Worm (Caenorhabditis elegans) whole organism, L4 larva: Measurements from ENCODE around the gene fbxa-81.

Experiments
- D1046.2 ChIP-seq: fragments of 200-800 bp; sonication (Bioruptor generic); IDR thresholded peaks from 2 replicates; pipeline ENCODE4 v1.3.6; 2022; ENCODE audit warnings: missing genetic modification characterization, missing compliant biosample characterization
- F10B5.3 ChIP-seq: sonication (generic microtip); optimal IDR thresholded peaks from 2 replicates; lab custom pipeline; 2016; ENCODE audit warnings: mild to moderate bottlenecking, missing genetic modification characterization, missing compliant biosample characterization
- F49E8.2 ChIP-seq: sonication (generic microtip); optimal IDR thresholded peaks from 2 replicates; lab custom pipeline; 2016; ENCODE audit warnings: missing compliant biosample characterization, mild to moderate bottlenecking, missing genetic modification characterization, borderline replicate concordance
- Y48G9A.11 ChIP-seq: fragments of 200-800 bp; sonication (Bioruptor generic); IDR thresholded peaks from 2 replicates; pipeline ENCODE4 v1.3.6; 2022; ENCODE audit warnings: missing genetic modification reagents, missing genetic modification characterization, missing compliant biosample characterization
- ZK546.5 ChIP-seq, 2 experiments: sonication (generic microtip); optimal IDR thresholded peaks; 2 replicates each; lab custom pipeline; 2017; ENCODE audit warnings: missing biosample characterization in 2 of 2, missing genetic modification characterization in 2 of 2
- aha-1 ChIP-seq: fragments of 150-350 bp; peaks from one replicate; lab custom pipeline; 2014; ENCODE audit warnings: missing biosample characterization, missing genetic modification characterization
- attf-4 ChIP-seq: sonication (generic microtip); optimal IDR thresholded peaks from 3 replicates; lab custom pipeline; 2017; ENCODE audit warnings: missing biosample characterization, missing genetic modification characterization
- ceh-20 ChIP-seq: fragments of 200-800 bp; sonication (Bioruptor generic); IDR thresholded peaks from 2 replicates; pipeline ENCODE4 v1.3.6; 2022; ENCODE audit warnings: missing genetic modification reagents, missing genetic modification characterization, missing compliant biosample characterization
- cey-2 ChIP-seq: sonication (generic microtip); optimal IDR thresholded peaks from 3 replicates; lab custom pipeline; 2017; ENCODE audit warnings: missing genetic modification characterization, mild to moderate bottlenecking, missing compliant biosample characterization, antibody characterized with exemption, borderline replicate concordance; ENCODE audit not compliant: insufficient read depth
- daf-12 ChIP-seq: fragments of 150-350 bp; optimal IDR thresholded peaks from 2 replicates; lab custom pipeline; 2014; ENCODE audit warnings: missing biosample characterization, missing genetic modification reagents, missing genetic modification characterization
- daf-16 ChIP-seq, 3 experiments: sonication (generic microtip); optimal IDR thresholded peaks; 2 replicates each; lab custom pipeline; 2016 to 2017; ENCODE audit warnings: missing genetic modification characterization in 3 of 3, missing genetic modification reagents in 3 of 3, mild to moderate bottlenecking in 2 of 3, missing compliant biosample characterization in 2 of 3, missing biosample characterization in 1 of 3, moderate library complexity in 1 of 3
- dmd-6 ChIP-seq: fragments of 200-800 bp; sonication (Bioruptor generic); IDR thresholded peaks from 2 replicates; pipeline ENCODE4 v1.3.6; 2022; ENCODE audit warnings: missing genetic modification reagents, missing genetic modification characterization, missing compliant biosample characterization
- dmd-9 ChIP-seq: fragments of 200-800 bp; sonication (Bioruptor generic); IDR thresholded peaks from 2 replicates; pipeline ENCODE4 v1.3.6; 2022; ENCODE audit warnings: missing genetic modification reagents, missing genetic modification characterization, missing compliant biosample characterization
- dve-1 ChIP-seq: sonication (generic microtip); optimal IDR thresholded peaks from 2 replicates; lab custom pipeline; 2017; ENCODE audit warnings: antibody characterized with exemption, mild to moderate bottlenecking, missing genetic modification characterization, missing compliant biosample characterization; ENCODE audit not compliant: insufficient read depth
- egl-27 ChIP-seq: sonication (generic microtip); optimal IDR thresholded peaks from 3 replicates; lab custom pipeline; 2017; ENCODE audit warnings: missing biosample characterization, missing genetic modification reagents, missing genetic modification characterization
- egl-43 ChIP-seq: fragments of 200-800 bp; sonication (Bioruptor generic); IDR thresholded peaks from 2 replicates; pipeline ENCODE4 v1.3.6; 2022; ENCODE audit warnings: missing genetic modification reagents, missing genetic modification characterization, missing compliant biosample characterization
- fkh-10 ChIP-seq: fragments of 150-350 bp; optimal IDR thresholded peaks from 2 replicates; lab custom pipeline; 2014; ENCODE audit warnings: missing biosample characterization, missing genetic modification reagents, missing genetic modification characterization
- fos-1 ChIP-seq: fragments of 150-350 bp; optimal IDR thresholded peaks from 2 replicates; lab custom pipeline; 2014; ENCODE audit warnings: missing biosample characterization, missing genetic modification characterization
- gei-8 ChIP-seq: fragments of 200-800 bp; sonication (Bioruptor generic); optimal IDR thresholded peaks from 2 replicates; lab custom pipeline; 2018; ENCODE audit warnings: mild to moderate bottlenecking, missing genetic modification characterization, missing compliant biosample characterization
- hif-1 ChIP-seq, 2 experiments: sonication (generic microtip); optimal IDR thresholded peaks; 2 replicates each; lab custom pipeline; 2016 to 2017; ENCODE audit warnings: missing compliant biosample characterization in 2 of 2, missing genetic modification characterization in 2 of 2, missing genetic modification reagents in 2 of 2, missing genotype in 2 of 2, mild to moderate bottlenecking in 1 of 2
- hlh-11 ChIP-seq: fragments of 200-800 bp; sonication (Bioruptor generic); optimal IDR thresholded peaks from 2 replicates; lab custom pipeline; 2018; ENCODE audit warnings: mild to moderate bottlenecking, missing genetic modification characterization, missing compliant biosample characterization
- hlh-30 ChIP-seq: sonication (generic microtip); optimal IDR thresholded peaks from 2 replicates; lab custom pipeline; 2017; ENCODE audit warnings: antibody characterized with exemption, mild to moderate bottlenecking, missing genetic modification characterization, missing compliant biosample characterization; ENCODE audit not compliant: insufficient read depth
- hmg-1.1 ChIP-seq: fragments of 200-800 bp; sonication (Bioruptor generic); IDR thresholded peaks from 2 replicates; pipeline ENCODE4 v1.3.6; 2022; ENCODE audit warnings: missing genetic modification reagents, missing genetic modification characterization, missing compliant biosample characterization
- lsy-2 ChIP-seq, 2 experiments: fragments of 150-350 bp in 1 of 2; sonication (generic microtip) in 1 of 2; optimal IDR thresholded peaks; 2 replicates each; lab custom pipeline; 2014 to 2017; ENCODE audit warnings: missing biosample characterization in 2 of 2, missing genetic modification characterization in 2 of 2
- madf-5 ChIP-seq, 2 experiments: fragments of 200-800 bp; sonication (Bioruptor generic); IDR thresholded peaks; 2 replicates each; pipeline ENCODE4 v1.3.6; 2022; ENCODE audit warnings: missing compliant biosample characterization in 2 of 2, missing genetic modification characterization in 2 of 2
- mep-1 ChIP-seq: fragments of 150-350 bp; sonication (generic microtip); optimal IDR thresholded peaks from 3 replicates; lab custom pipeline; 2014; ENCODE audit warnings: missing biosample characterization, missing genetic modification characterization
- nhr-11 ChIP-seq: fragments of 150-350 bp; optimal IDR thresholded peaks from 2 replicates; lab custom pipeline; 2014; ENCODE audit warnings: missing biosample characterization, missing genetic modification characterization
- nhr-111 ChIP-seq: fragments of 200-800 bp; sonication (Bioruptor generic); optimal IDR thresholded peaks from 2 replicates; lab custom pipeline; 2018; ENCODE audit warnings: mild to moderate bottlenecking, missing genetic modification characterization, missing compliant biosample characterization
- nhr-237 ChIP-seq: sonication (generic microtip); optimal IDR thresholded peaks from 2 replicates; lab custom pipeline; 2017; ENCODE audit warnings: missing biosample characterization, missing genetic modification characterization
- nhr-25 ChIP-seq: sonication (generic microtip); optimal IDR thresholded peaks from 2 replicates; lab custom pipeline; 2017; ENCODE audit warnings: missing genetic modification characterization, mild to moderate bottlenecking, missing compliant biosample characterization, antibody characterized with exemption, moderate library complexity, borderline replicate concordance; ENCODE audit not compliant: insufficient read depth
- nhr-28 ChIP-seq: fragments of 150-350 bp; optimal IDR thresholded peaks from 2 replicates; lab custom pipeline; 2014; ENCODE audit warnings: missing biosample characterization, missing genetic modification characterization
- nhr-42 ChIP-seq: fragments of 200-800 bp; sonication (Bioruptor generic); IDR thresholded peaks from 2 replicates; pipeline ENCODE4 v1.3.6; 2022; ENCODE audit warnings: missing genetic modification characterization, missing compliant biosample characterization
- nhr-6 ChIP-seq: fragments of 150-350 bp; optimal IDR thresholded peaks from 2 replicates; lab custom pipeline; 2014; ENCODE audit warnings: missing biosample characterization, missing genetic modification characterization
- pha-4 ChIP-seq, 2 experiments: fragments of 150-350 bp in 1 of 2; fragments of 200-800 bp in 1 of 2; sonication (Bioruptor generic) in 1 of 2; IDR thresholded peaks in 1 of 2; optimal IDR thresholded peaks in 1 of 2; 2 replicates each; pipeline versions ENCODE4 v1.3.6 to Lab custom; 2014 to 2022; ENCODE audit warnings: missing genetic modification characterization in 2 of 2, missing genetic modification reagents in 2 of 2, missing biosample characterization in 1 of 2, missing compliant biosample characterization in 1 of 2
- pqm-1 ChIP-seq: sonication (generic microtip); optimal IDR thresholded peaks from 2 replicates; lab custom pipeline; 2017; ENCODE audit warnings: missing biosample characterization, missing genetic modification characterization
- rbr-2 ChIP-seq: sonication (generic microtip); optimal IDR thresholded peaks from 2 replicates; lab custom pipeline; 2016; ENCODE audit warnings: missing genotype, missing genetic modification characterization, missing compliant biosample characterization
- set-16 ChIP-seq: fragments of 200-800 bp; sonication (Bioruptor generic); IDR thresholded peaks from 2 replicates; pipeline ENCODE4 v1.3.6; 2022; ENCODE audit warnings: missing genetic modification reagents, missing genetic modification characterization, missing compliant biosample characterization
- tag-97 ChIP-seq: fragments of 200-800 bp; sonication (Bioruptor generic); IDR thresholded peaks from 2 replicates; pipeline ENCODE4 v1.3.6; 2022; ENCODE audit warnings: missing genetic modification characterization, missing compliant biosample characterization
- unc-39 ChIP-seq: sonication (generic microtip); optimal IDR thresholded peaks from 2 replicates; lab custom pipeline; 2017; ENCODE audit warnings: missing biosample characterization, missing genetic modification characterization

The fbxa-81 gene

DNA sequence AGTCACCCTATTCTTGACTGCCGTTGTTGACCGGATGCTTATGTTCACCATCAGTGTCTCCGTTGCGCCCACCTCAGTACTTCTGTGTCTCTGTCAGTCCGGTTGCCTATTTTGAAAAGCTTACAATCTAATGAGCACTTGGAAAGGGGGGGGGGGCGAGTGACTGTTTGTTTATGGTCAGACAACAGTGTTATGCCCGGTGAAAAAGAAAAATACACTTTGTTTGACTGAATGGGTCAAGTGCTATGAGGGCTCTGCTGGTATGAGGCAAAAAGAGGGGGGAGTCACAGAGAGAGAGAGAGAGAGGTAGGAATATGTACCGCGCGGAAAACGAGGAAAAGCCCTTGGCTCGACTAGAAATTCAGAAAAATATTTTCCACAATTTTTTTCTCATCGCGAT lies 29.4 kb upstream of the fbxa-81 start:
- TF ChIP-seq aha-1 (tag; lab: Kevin White, UChicago) = peak; percentile 70
- TF ChIP-seq nhr-11 (tag; lab: Kevin White, UChicago) = no peak
- no peak for TF ChIP-seq pqm-1
- TF ChIP-seq fkh-10 (GFP tag; lab: Kevin White, UChicago) = no peak
- no peak for TF ChIP-seq nhr-42 (GFP tag; lab: Robert Waterston, UW)

DNA sequence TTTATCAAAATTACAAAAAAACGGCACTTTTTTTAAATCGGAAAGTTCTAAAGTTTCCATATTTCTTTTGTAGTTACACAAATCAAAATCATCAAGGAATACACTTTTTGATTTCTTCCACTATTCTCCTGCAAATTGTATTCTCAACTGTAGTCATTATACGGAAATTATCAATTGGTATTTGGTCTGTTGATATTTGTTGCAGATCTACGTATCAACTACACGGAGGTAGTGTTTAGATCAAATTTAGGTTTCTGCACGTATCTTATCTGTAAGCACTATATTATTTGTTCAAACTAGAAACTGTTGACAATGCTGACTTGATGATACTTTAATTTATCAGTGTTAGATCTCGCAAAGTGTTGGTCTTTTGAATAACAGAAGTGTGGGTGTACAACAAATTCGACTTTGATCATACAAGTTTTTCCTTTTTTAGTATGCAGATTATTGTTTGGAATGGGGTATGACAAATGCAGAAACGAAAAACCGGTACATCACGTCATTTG lies 26.4 kb upstream of the fbxa-81 start:
- no peak for TF ChIP-seq nhr-111
- TF ChIP-seq dmd-6 = 0 out of 2 replicates have a peak, but pooled peaks have one; percentile 13
- TF ChIP-seq ZK546.5 (tag; optimal IDR thresholded peaks at IDR 0.05; lab: Kevin White, UChicago) = no peak
- TF ChIP-seq F49E8.2 (tag; lab: Kevin White, UChicago) = no peak
- TF ChIP-seq rbr-2 (tag; lab: Kevin White, UChicago) = no peak
- no peak for TF ChIP-seq nhr-25
- no peak for TF ChIP-seq hlh-30 (tag; lab: Kevin White, UChicago)
- no peak for TF ChIP-seq gei-8 (GFP tag; lab: Kevin White, UChicago)
- TF ChIP-seq D1046.2 (GFP tag; lab: Robert Waterston, UW) = no peak
- TF ChIP-seq nhr-28 (tag; lab: Kevin White, UChicago) = peak; percentile 96
- no peak for TF ChIP-seq set-16 (GFP tag; lab: Robert Waterston, UW)
- no peak for TF ChIP-seq daf-12 (tag; lab: Kevin White, UChicago)
- no peak for TF ChIP-seq daf-16 (GFP tag; optimal IDR thresholded peaks at IDR 0.05; lab: Kevin White, UChicago)
- TF ChIP-seq daf-16 (tag; optimal IDR thresholded peaks at IDR 0.05; lab: Kevin White, UChicago) = peak; percentile 75
- no peak for TF ChIP-seq pha-4 (GFP tag; IDR thresholded peaks at IDR 0.05; lab: Robert Waterston, UW)
- TF ChIP-seq pha-4 (tag; optimal IDR thresholded peaks at IDR 0.05; lab: Kevin White, UChicago) = no peak
- no peak for TF ChIP-seq mep-1 (tag; lab: Kevin White, UChicago)
- TF ChIP-seq hif-1 (tag; optimal IDR thresholded peaks at IDR 0.05; lab: Kevin White, UChicago) = peak in 1 of 2 experiments; percentile 76
- no peak for TF ChIP-seq unc-39 (tag; lab: Kevin White, UChicago)
- TF ChIP-seq dve-1 (tag; lab: Kevin White, UChicago) = peak; percentile 16
- TF ChIP-seq ceh-20 (GFP tag; lab: Robert Waterston, UW) = no peak
- no peak for TF ChIP-seq egl-27 (tag; lab: Kevin White, UChicago)

DNA sequence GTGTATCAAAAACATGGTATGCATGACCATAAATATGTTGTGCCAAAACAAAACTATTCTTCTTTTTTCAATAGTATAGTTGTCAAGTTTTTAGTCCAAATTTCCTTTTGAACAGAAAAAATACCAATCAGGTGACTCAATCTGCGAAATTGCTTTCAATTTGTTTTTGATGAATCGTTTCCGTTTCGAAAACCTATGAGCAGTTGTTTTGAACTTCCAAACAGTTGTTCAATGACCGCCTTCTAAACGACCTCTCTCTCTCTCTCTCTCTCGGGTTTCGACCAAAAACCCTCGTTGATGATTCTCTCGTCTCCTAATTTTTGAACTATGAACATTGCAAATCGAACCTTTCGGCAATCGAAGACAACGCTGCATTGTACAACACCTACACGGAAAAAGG lies 24.2 kb upstream of the fbxa-81 start:
- TF ChIP-seq nhr-6 = no peak
- peak; percentile 28; the same call in 1 of the 2 replicates for TF ChIP-seq dmd-6
- TF ChIP-seq aha-1 (tag; lab: Kevin White, UChicago) = peak; percentile 73
- no peak for TF ChIP-seq tag-97
- no peak for TF ChIP-seq cey-2 (tag; lab: Kevin White, UChicago)
- TF ChIP-seq hlh-11 (tag; lab: Kevin White, UChicago) = peak; percentile 50
- TF ChIP-seq hmg-1.1 (GFP tag; lab: Robert Waterston, UW) = 0 out of 2 replicates have a peak, but pooled peaks have one; percentile 22
- no peak for TF ChIP-seq nhr-237 (tag; lab: Kevin White, UChicago)
- no peak for TF ChIP-seq Y48G9A.11 (GFP tag; lab: Robert Waterston, UW)
- no peak for TF ChIP-seq madf-5 (GFP tag; IDR thresholded peaks at IDR 0.05; lab: Robert Waterston, UW)
- 0 out of 2 replicates have a peak, but pooled peaks have one; percentile 11 for TF ChIP-seq dmd-9 (GFP tag; lab: Robert Waterston, UW)
- no peak for TF ChIP-seq egl-43 (GFP tag; lab: Robert Waterston, UW)
- no peak for TF ChIP-seq attf-4
- no peak for TF ChIP-seq lsy-2 (tag; optimal IDR thresholded peaks at IDR 0.05; lab: Kevin White, UChicago)
- TF ChIP-seq daf-16 (GFP tag; optimal IDR thresholded peaks at IDR 0.05; lab: Kevin White, UChicago) = peak in 1 of 2 experiments; percentile 9
- no peak for TF ChIP-seq daf-16 (tag; optimal IDR thresholded peaks at IDR 0.05; lab: Kevin White, UChicago)
- no peak for TF ChIP-seq F10B5.3 (tag; lab: Kevin White, UChicago)
- peak; percentile 17 for TF ChIP-seq nhr-11 (tag; lab: Kevin White, UChicago)
- no peak for TF ChIP-seq fos-1
- TF ChIP-seq nhr-28 (tag; lab: Kevin White, UChicago) = peak; percentile 14
- no peak for TF ChIP-seq hlh-30 (tag; lab: Kevin White, UChicago)
